Fruit fly (Drosophila melanogaster): ENCODE results near the gene HDAC11.

Gene HDAC11

dm6 chr3R:24875939-24876842 lies 20.1 kb upstream of the HDAC11 start, which contains the start of gene CG3744 (continued):
- TF ChIP-seq CG4854 (GFP tag; optimal IDR thresholded peaks at IDR 0.05) (no peak), tin (GFP tag; optimal IDR thresholded peaks at IDR 0.05) (peak; percentile 95), esg (GFP tag; conservative IDR thresholded peaks at IDR 0.05) (peak; percentile 87), Mad (GFP tag; optimal IDR thresholded peaks at IDR 0.05) (peak; percentile 81), CG7556 (GFP tag; optimal IDR thresholded peaks at IDR 0.05) (peak; percentile 86), CG9437 (GFP tag; optimal IDR thresholded peaks at IDR 0.05) (peak; percentile 54), CG1832 (GFP tag; optimal IDR thresholded peaks at IDR 0.05) (no peak), fru (optimal IDR thresholded peaks at IDR 0.05) (no peak), CG33213 (GFP tag; optimal IDR thresholded peaks at IDR 0.05) (peak; percentile 81), sima (GFP tag; optimal IDR thresholded peaks at IDR 0.05) (no peak), Hmr (GFP tag; optimal IDR thresholded peaks at IDR 0.05) (peak; percentile 95), psq (GFP tag; optimal IDR thresholded peaks at IDR 0.05) (peak; percentile 70), CG3995 (GFP tag; optimal IDR thresholded peaks at IDR 0.05) (peak; percentile 23), abd-A (tag; optimal IDR thresholded peaks at IDR 0.05) (no peak), CG9876 (GFP tag; optimal IDR thresholded peaks at IDR 0.05) (peak; percentile 41), CG4617 (GFP tag; optimal IDR thresholded peaks at IDR 0.05; ENCODE audit: borderline replicate concordance) (peak; percentile 78), odd (GFP tag; optimal IDR thresholded peaks at IDR 0.05) (peak; percentile 50), CrebB (tag; optimal IDR thresholded peaks at IDR 0.05) (peak; percentile 69), GATAe (GFP tag; conservative IDR thresholded peaks at IDR 0.05) (peak; percentile 77), Antp (GFP tag; optimal IDR thresholded peaks at IDR 0.05) (peak; percentile 72), CG5245 (GFP tag; optimal IDR thresholded peaks at IDR 0.05) (peak; percentile 82), sqz (GFP tag; optimal IDR thresholded peaks at IDR 0.05) (no peak), cad (GFP tag; optimal IDR thresholded peaks at IDR 0.05) (no peak), CG3163 (GFP tag; optimal IDR thresholded peaks at IDR 0.05) (peak; percentile 27), CG9609 (GFP tag; optimal IDR thresholded peaks at IDR 0.05) (peak; percentile 77), Trl (optimal IDR thresholded peaks at IDR 0.05) (peak in 1 of 2 experiments; percentile 57), Trl (GFP tag; optimal IDR thresholded peaks at IDR 0.05) (peak; percentile 68), CG12769 (tag; optimal IDR thresholded peaks at IDR 0.05) (no peak), trh (GFP tag; optimal IDR thresholded peaks at IDR 0.05) (peak; percentile 76), H15 (GFP tag; IDR thresholded peaks at IDR 0.05) (peak; percentile 93), CG3281 (GFP tag; optimal IDR thresholded peaks at IDR 0.05) (peak; percentile 90), oc (tag; optimal IDR thresholded peaks at IDR 0.05) (peak; percentile 78), inv (GFP tag; IDR thresholded peaks at IDR 0.05; ENCODE audit: partially characterized antibody) (peak; percentile 94), Deaf1 (tag; optimal IDR thresholded peaks at IDR 0.05) (peak; percentile 65), CG43689 (GFP tag; IDR thresholded peaks at IDR 0.05) (peak; percentile 82), Oli (tag; optimal IDR thresholded peaks at IDR 0.05) (peak; percentile 84), Stat92E (GFP tag; optimal IDR thresholded peaks at IDR 0.05) (no peak), corto (GFP tag; optimal IDR thresholded peaks at IDR 0.05) (peak; percentile 44), Fer1 (GFP tag; optimal IDR thresholded peaks at IDR 0.05) (peak; percentile 85), danr (GFP tag; IDR thresholded peaks at IDR 0.05) (peak; percentile 73), CG15479 (GFP tag; optimal IDR thresholded peaks at IDR 0.05) (peak; percentile 86), CG11560 (tag; IDR thresholded peaks at IDR 0.05) (peak; percentile 72), CG8281 (tag; optimal IDR thresholded peaks at IDR 0.05) (peak; percentile 67), CG13296 (GFP tag; optimal IDR thresholded peaks at IDR 0.05) (peak; percentile 90), wor (GFP tag; IDR thresholded peaks at IDR 0.05) (peak; percentile 82), CG31441 (GFP tag; IDR thresholded peaks at IDR 0.05) (peak; percentile 89), mld (GFP tag; IDR thresholded peaks at IDR 0.05; ENCODE audit: partially characterized antibody) (peak; percentile 84), tup (GFP tag; optimal IDR thresholded peaks at IDR 0.05) (peak; percentile 69), ttk (GFP tag; IDR thresholded peaks at IDR 0.05) (peak; percentile 89)
